Worm (Caenorhabditis elegans) whole organism, L2 larva: ENCODE results near the gene B0035.21.

Source experiments
- R02D3.7 ChIP-seq: fragments of 150-350 bp; optimal IDR thresholded peaks from 2 replicates; lab custom pipeline; 2014; ENCODE audit warnings: missing biosample characterization, missing genetic modification characterization
- ZK546.5 ChIP-seq: sonication (generic microtip); optimal IDR thresholded peaks from 2 replicates; lab custom pipeline; 2017; ENCODE audit warnings: missing biosample characterization, missing genetic modification characterization
- blmp-1 ChIP-seq: sonication (generic microtip); optimal IDR thresholded peaks from 2 replicates; lab custom pipeline; 2017; ENCODE audit warnings: missing genetic modification characterization, mild to moderate bottlenecking, missing compliant biosample characterization, antibody characterized with exemption, moderate library complexity; ENCODE audit not compliant: insufficient read depth
- egl-27 ChIP-seq: sonication (generic microtip); optimal IDR thresholded peaks from 3 replicates; lab custom pipeline; 2017; ENCODE audit warnings: missing biosample characterization, missing genetic modification reagents, missing genetic modification characterization
- fos-1 ChIP-seq: fragments of 150-350 bp; optimal IDR thresholded peaks from 2 replicates; lab custom pipeline; 2014; ENCODE audit warnings: missing biosample characterization, missing genetic modification characterization
- gmeb-1 ChIP-seq: fragments of 150-350 bp; optimal IDR thresholded peaks from 2 replicates; lab custom pipeline; 2014; ENCODE audit warnings: missing biosample characterization, missing genetic modification characterization
- lin-13 ChIP-seq: fragments of 150-350 bp; optimal IDR thresholded peaks from 2 replicates; lab custom pipeline; 2014; ENCODE audit warnings: missing biosample characterization, missing genetic modification reagents, missing genetic modification characterization
- lin-39 ChIP-seq: fragments of 150-350 bp; optimal IDR thresholded peaks from 2 replicates; lab custom pipeline; 2014; ENCODE audit warnings: missing biosample characterization, missing genetic modification reagents, missing genetic modification characterization
- mab-5 ChIP-seq: fragments of 150-350 bp; optimal IDR thresholded peaks from 2 replicates; lab custom pipeline; 2014; ENCODE audit warnings: missing biosample characterization, missing genetic modification characterization
- mdl-1 ChIP-seq, 2 experiments: fragments of 150-350 bp in 1 of 2; sonication (generic microtip) in 1 of 2; optimal IDR thresholded peaks; 2 replicates each; lab custom pipeline; 2017; ENCODE audit warnings: missing biosample characterization in 2 of 2, missing genetic modification characterization in 2 of 2
- nhr-10 ChIP-seq: sonication (generic microtip); optimal IDR thresholded peaks from 2 replicates; lab custom pipeline; 2017; ENCODE audit warnings: missing biosample characterization, missing genetic modification characterization
- nhr-23 ChIP-seq: fragments of 150-350 bp; optimal IDR thresholded peaks from 2 replicates; lab custom pipeline; 2014; ENCODE audit warnings: missing biosample characterization, missing genetic modification reagents, missing genetic modification characterization
- nhr-237 ChIP-seq: fragments of 150-350 bp; optimal IDR thresholded peaks from 2 replicates; lab custom pipeline; 2014; ENCODE audit warnings: missing biosample characterization, missing genetic modification characterization
- nhr-25 ChIP-seq: fragments of 150-350 bp; sonication (generic microtip); optimal IDR thresholded peaks from 3 replicates; lab custom pipeline; 2014; ENCODE audit warnings: missing biosample characterization, missing genetic modification characterization
- nhr-77 ChIP-seq: fragments of 150-350 bp; optimal IDR thresholded peaks from 2 replicates; lab custom pipeline; 2014; ENCODE audit warnings: missing biosample characterization, missing genetic modification characterization
- sem-4 ChIP-seq: fragments of 150-350 bp; optimal IDR thresholded peaks from 2 replicates; lab custom pipeline; 2014; ENCODE audit warnings: missing biosample characterization, missing genetic modification reagents, missing genetic modification characterization
- snpc-4 ChIP-seq: fragments of 150-350 bp; optimal IDR thresholded peaks from 2 replicates; lab custom pipeline; 2014; ENCODE audit warnings: missing biosample characterization, missing genetic modification characterization
- unc-39 ChIP-seq: fragments of 150-350 bp; optimal IDR thresholded peaks from 2 replicates; lab custom pipeline; 2014; ENCODE audit warnings: missing biosample characterization, missing genetic modification characterization
- unc-55 ChIP-seq: fragments of 150-350 bp; sonication (generic microtip); optimal IDR thresholded peaks from 3 replicates; lab custom pipeline; 2014; ENCODE audit warnings: missing biosample characterization, missing genetic modification reagents, missing genetic modification characterization
- unc-62 ChIP-seq: fragments of 150-350 bp; optimal IDR thresholded peaks from 2 replicates; lab custom pipeline; 2014; ENCODE audit warnings: missing biosample characterization, missing genetic modification reagents, missing genetic modification characterization

Gene B0035.21

ce11 chrIV:11372366-11372997 lies 45.4 kb downstream of the B0035.21 start, which contains the start of gene cbd-1:
cbd-1 (plus strand) TSS chrIV:11372991.
- TF ChIP-seq nhr-237 (tag; lab: Kevin White, UChicago) (no peak), mab-5 (tag; lab: Kevin White, UChicago) (no peak), lin-39 (tag; lab: Kevin White, UChicago) (no peak), snpc-4 (tag; lab: Kevin White, UChicago) (no peak), egl-27 (tag; lab: Kevin White, UChicago) (no peak)

ce11 chrIV:11375713-11376112 lies 48.7 kb downstream of the B0035.21 start:
- TF ChIP-seq mdl-1 (tag; optimal IDR thresholded peaks at IDR 0.05; lab: Kevin White, UChicago): no peak
- TF ChIP-seq fos-1 (tag; lab: Kevin White, UChicago): no peak
- no peak for TF ChIP-seq R02D3.7 (tag; lab: Kevin White, UChicago)
- no peak for TF ChIP-seq unc-62 (GFP tag; lab: Kevin White, UChicago)
- no peak for TF ChIP-seq nhr-25
- TF ChIP-seq lin-13: no peak
- no peak for TF ChIP-seq nhr-23
- TF ChIP-seq gmeb-1 (tag; lab: Kevin White, UChicago): no peak
- no peak for TF ChIP-seq egl-27 (tag; lab: Kevin White, UChicago)
- no peak for TF ChIP-seq ZK546.5
- no peak for TF ChIP-seq unc-55
- TF ChIP-seq sem-4 (tag; lab: Kevin White, UChicago): no peak
- TF ChIP-seq nhr-10 (tag; lab: Kevin White, UChicago): no peak
- TF ChIP-seq nhr-77 (tag; lab: Kevin White, UChicago): no peak
- no peak for TF ChIP-seq blmp-1 (tag; lab: Kevin White, UChicago)
- TF ChIP-seq unc-39: no peak
